Worm (Caenorhabditis elegans): ENCODE data around the gene nlp-49.

- no peak for TF ChIP-seq mdl-1 (tag; optimal IDR thresholded peaks at IDR 0.05)
- TF ChIP-seq ceh-82 (tag; optimal IDR thresholded peaks at IDR 0.05): no peak
Measured at ce11 chrX:5932923-5933322, 28.5 kb downstream of the nlp-49 start.
